Worm (Caenorhabditis elegans) whole organism, midembryonic: ENCODE measurements around the gene C45H4.18.

Experiments used
- T22C8.4 ChIP-seq: fragments of 200-800 bp; sonication (Bioruptor generic); IDR thresholded peaks from 2 replicates; pipeline ENCODE4 v1.3.6; 2022; ENCODE audit warnings: missing genetic modification characterization, missing compliant biosample characterization
- flt-1 ChIP-seq: fragments of 200-800 bp; sonication (Bioruptor generic); IDR thresholded peaks from 2 replicates; pipeline ENCODE4 v1.3.6; 2022; ENCODE audit warnings: missing genetic modification characterization, missing compliant biosample characterization
- med-1 ChIP-seq: sonication (generic microtip); optimal IDR thresholded peaks from 2 replicates; lab custom pipeline; 2017; ENCODE audit warnings: missing genetic modification characterization, mild to moderate bottlenecking, missing compliant biosample characterization, antibody characterized with exemption, missing genetic modification reagents; ENCODE audit not compliant: insufficient read depth
- ztf-23 ChIP-seq: fragments of 200-800 bp; sonication (Bioruptor generic); IDR thresholded peaks from 2 replicates; pipeline ENCODE4 v1.3.6; 2022; ENCODE audit warnings: missing genetic modification reagents, missing genetic modification characterization, missing compliant biosample characterization
- ztf-29 ChIP-seq: fragments of 200-800 bp; sonication (Bioruptor generic); IDR thresholded peaks from 2 replicates; pipeline ENCODE4 v1.3.6; 2022; ENCODE audit warnings: missing genetic modification reagents, missing genetic modification characterization, missing compliant biosample characterization

DNA sequence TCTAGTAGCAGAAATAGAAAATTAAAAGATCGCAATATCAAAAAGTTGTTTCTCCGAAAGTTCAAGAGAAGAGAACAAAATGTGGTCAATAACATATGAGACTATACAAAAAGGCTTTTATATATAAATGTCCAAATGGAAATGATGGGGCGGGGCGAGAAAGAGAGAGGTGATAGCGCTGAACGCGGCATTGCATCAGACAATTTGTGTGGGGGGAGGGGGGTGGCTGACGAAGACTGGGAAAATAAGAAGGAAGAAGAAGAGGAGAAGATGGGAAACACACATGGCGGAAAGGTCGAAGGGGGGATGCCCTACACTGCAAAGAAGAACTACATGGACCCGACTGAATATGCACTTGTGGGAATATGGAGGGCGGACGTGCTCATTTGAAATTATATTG lies 40.0 kb upstream of the C45H4.18 start:
- TF ChIP-seq flt-1 (GFP tag; lab: Robert Waterston, UW) (no peak), ztf-23 (GFP tag; lab: Robert Waterston, UW) (no peak), T22C8.4 (GFP tag; lab: Robert Waterston, UW) (no peak), ztf-29 (GFP tag; lab: Robert Waterston, UW) (no peak), med-1 (GFP tag; lab: Kevin White, UChicago) (no peak)
